Worm (Caenorhabditis elegans) whole organism, midembryonic: ENCODE data around the gene mvk-1.

Source experiments
- T22C8.4 ChIP-seq: fragments of 200-800 bp; sonication (Bioruptor generic); IDR thresholded peaks from 2 replicates; pipeline ENCODE4 v1.3.6; 2022; ENCODE audit warnings: missing genetic modification characterization, missing compliant biosample characterization
- cog-1 ChIP-seq: sonication (generic microtip); optimal IDR thresholded peaks from 2 replicates; lab custom pipeline; 2016; ENCODE audit warnings: missing genetic modification characterization, missing compliant biosample characterization
- flt-1 ChIP-seq: fragments of 200-800 bp; sonication (Bioruptor generic); IDR thresholded peaks from 2 replicates; pipeline ENCODE4 v1.3.6; 2022; ENCODE audit warnings: missing genetic modification characterization, missing compliant biosample characterization
- klf-2 ChIP-seq: fragments of 200-800 bp; sonication (Bioruptor generic); conservative IDR thresholded peaks from 2 replicates; pipeline ENCODE4 v1.3.6; 2022; ENCODE audit warnings: missing genetic modification reagents, missing genetic modification characterization, missing compliant biosample characterization
- med-1 ChIP-seq: sonication (generic microtip); optimal IDR thresholded peaks from 2 replicates; lab custom pipeline; 2017; ENCODE audit warnings: missing genetic modification characterization, mild to moderate bottlenecking, missing compliant biosample characterization, antibody characterized with exemption, missing genetic modification reagents; ENCODE audit not compliant: insufficient read depth
- ref-1 ChIP-seq: fragments of 200-800 bp; sonication (Bioruptor generic); conservative IDR thresholded peaks from 2 replicates; pipeline ENCODE4 v1.3.6; 2022; ENCODE audit warnings: missing genetic modification reagents, missing genetic modification characterization, missing compliant biosample characterization
- tab-1 ChIP-seq: fragments of 200-800 bp; sonication (Bioruptor generic); IDR thresholded peaks from 2 replicates; pipeline ENCODE4 v1.3.6; 2022; ENCODE audit warnings: missing genetic modification characterization, missing compliant biosample characterization
- ztf-23 ChIP-seq: fragments of 200-800 bp; sonication (Bioruptor generic); IDR thresholded peaks from 2 replicates; pipeline ENCODE4 v1.3.6; 2022; ENCODE audit warnings: missing genetic modification reagents, missing genetic modification characterization, missing compliant biosample characterization
- ztf-29 ChIP-seq: fragments of 200-800 bp; sonication (Bioruptor generic); IDR thresholded peaks from 2 replicates; pipeline ENCODE4 v1.3.6; 2022; ENCODE audit warnings: missing genetic modification reagents, missing genetic modification characterization, missing compliant biosample characterization

mvk-1 gene

DNA sequence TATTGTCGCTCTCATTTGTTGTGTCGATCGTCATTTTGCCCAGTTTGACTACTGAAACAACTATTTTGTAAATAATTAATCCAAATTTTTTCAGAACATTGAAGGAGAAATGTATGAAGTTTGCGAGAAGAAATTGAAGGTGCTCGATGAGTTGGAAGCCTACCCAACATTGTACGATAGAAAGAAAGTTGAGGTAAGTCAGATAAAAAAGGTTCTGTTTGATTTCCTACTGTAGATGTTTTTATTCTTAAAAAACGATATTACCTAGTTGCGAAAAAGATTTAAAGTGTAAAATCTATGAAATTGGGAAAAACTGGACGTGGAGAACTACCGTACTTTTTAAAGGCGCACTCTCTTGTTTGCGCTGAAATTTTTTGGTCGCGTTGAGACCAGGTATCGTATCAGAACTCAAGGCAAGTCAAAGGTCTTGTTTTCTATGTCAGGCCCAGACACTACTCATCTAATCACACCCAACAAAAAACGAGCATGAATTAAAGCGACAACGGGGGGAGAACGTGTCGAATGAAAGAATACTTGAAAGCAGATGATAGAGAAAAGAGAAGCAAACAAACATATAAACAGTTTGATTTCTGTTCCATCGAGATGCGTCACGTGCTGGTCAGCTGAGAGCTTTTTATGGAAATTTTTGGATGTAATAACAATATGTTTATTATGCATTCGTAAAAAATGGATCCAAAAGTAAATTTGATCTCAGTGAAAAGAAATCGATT, 32.6 kb upstream of the mvk-1 start, which contains the start of gene efk-1:
Gene efk-1 (minus strand): TSS at position 51 of the 731 bp plus-strand sequence.
- TF ChIP-seq tab-1 (no peak), ztf-23 (GFP tag; lab: Robert Waterston, UW) (no peak), cog-1 (tag; lab: Kevin White, UChicago) (no peak), ref-1 (GFP tag; lab: Robert Waterston, UW) (no peak)

ce11 chrIII:6166634-6167033, 30.6 kb upstream of the mvk-1 start:
- TF ChIP-seq ztf-23 (GFP tag; lab: Robert Waterston, UW) (no peak), ref-1 (GFP tag; lab: Robert Waterston, UW) (no peak), tab-1 (no peak), T22C8.4 (GFP tag; lab: Robert Waterston, UW) (no peak), flt-1 (GFP tag; lab: Robert Waterston, UW) (no peak), klf-2 (GFP tag; lab: Robert Waterston, UW) (no peak), med-1 (no peak), ztf-29 (GFP tag; lab: Robert Waterston, UW) (no peak), cog-1 (tag; lab: Kevin White, UChicago) (no peak)

ce11 chrIII:6165240-6165639, 29.2 kb upstream of the mvk-1 start:
- no peak for TF ChIP-seq cog-1 (tag; lab: Kevin White, UChicago)
- TF ChIP-seq ref-1 (GFP tag; lab: Robert Waterston, UW): no peak
- no peak for TF ChIP-seq ztf-23 (GFP tag; lab: Robert Waterston, UW)
- TF ChIP-seq flt-1 (GFP tag; lab: Robert Waterston, UW): no peak
- no peak for TF ChIP-seq med-1
- TF ChIP-seq ztf-29 (GFP tag; lab: Robert Waterston, UW): no peak
- TF ChIP-seq klf-2 (GFP tag; lab: Robert Waterston, UW): no peak
- TF ChIP-seq tab-1: no peak
- no peak for TF ChIP-seq T22C8.4 (GFP tag; lab: Robert Waterston, UW)

DNA sequence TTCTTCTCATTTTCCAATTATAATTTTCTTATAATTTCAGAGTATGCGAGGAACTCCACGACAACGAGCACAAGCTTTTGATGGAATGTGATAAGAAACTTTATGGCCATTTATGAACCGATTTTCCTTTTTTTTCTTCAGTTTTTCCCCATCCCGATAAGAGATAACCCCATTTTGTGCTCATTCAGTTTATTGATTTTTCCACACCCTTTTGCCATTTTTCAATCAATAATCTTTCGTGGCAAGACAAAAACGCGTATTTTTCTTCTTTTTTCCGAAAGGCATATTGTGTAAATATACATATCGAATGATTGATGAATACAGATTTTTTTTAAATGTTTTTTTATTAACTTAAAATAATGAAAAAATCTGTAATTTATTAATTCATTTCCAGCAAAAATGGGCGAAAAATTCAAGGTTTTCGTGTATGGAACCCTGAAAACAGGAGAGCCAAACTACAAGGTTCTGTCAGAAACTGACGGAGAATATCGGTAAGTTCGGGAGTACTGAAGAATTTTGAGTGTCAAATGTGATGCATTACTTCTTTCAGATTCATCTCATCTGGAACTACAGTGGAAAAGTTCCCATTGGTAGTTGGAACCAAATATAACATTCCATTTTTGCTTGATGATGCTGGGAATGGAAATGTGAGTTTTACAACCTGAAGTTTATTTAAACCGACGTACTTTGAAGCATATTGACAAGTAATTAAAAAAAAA, 28.3 kb upstream of the mvk-1 start, which contains the start of gene F42A10.9:
Gene F42A10.9 (plus strand): TSS at position 321 of the 719 bp plus-strand sequence.
- TF ChIP-seq med-1: no peak
- 0 out of 2 replicates have a peak, but pooled peaks have one; percentile 16 for TF ChIP-seq T22C8.4 (GFP tag; lab: Robert Waterston, UW)

DNA sequence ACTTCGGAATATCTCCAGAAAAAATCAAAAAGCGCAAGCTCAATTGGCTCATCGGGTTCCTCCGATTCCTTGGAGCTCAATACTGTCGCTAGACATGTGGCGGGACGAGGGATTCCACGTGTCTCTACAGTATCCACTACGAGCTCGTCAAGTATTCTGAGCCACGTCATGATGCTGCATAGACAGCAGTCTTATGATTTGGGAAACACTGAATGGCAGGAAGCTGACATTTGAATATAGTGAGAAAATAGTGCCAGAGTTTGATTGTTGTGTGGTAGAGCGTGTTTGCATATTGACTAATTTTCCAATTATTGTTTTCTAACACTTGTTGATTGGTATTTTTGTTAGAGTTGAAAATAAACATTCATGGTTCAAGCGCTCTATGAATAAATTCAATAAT, 27.3 kb upstream of the mvk-1 start:
- TF ChIP-seq tab-1 (no peak), klf-2 (GFP tag; lab: Robert Waterston, UW) (no peak), ztf-23 (GFP tag; lab: Robert Waterston, UW) (no peak), T22C8.4 (GFP tag; lab: Robert Waterston, UW) (no peak), flt-1 (GFP tag; lab: Robert Waterston, UW) (no peak), ztf-29 (GFP tag; lab: Robert Waterston, UW) (no peak), cog-1 (tag; lab: Kevin White, UChicago) (no peak), ref-1 (GFP tag; lab: Robert Waterston, UW) (no peak), med-1 (no peak)

DNA sequence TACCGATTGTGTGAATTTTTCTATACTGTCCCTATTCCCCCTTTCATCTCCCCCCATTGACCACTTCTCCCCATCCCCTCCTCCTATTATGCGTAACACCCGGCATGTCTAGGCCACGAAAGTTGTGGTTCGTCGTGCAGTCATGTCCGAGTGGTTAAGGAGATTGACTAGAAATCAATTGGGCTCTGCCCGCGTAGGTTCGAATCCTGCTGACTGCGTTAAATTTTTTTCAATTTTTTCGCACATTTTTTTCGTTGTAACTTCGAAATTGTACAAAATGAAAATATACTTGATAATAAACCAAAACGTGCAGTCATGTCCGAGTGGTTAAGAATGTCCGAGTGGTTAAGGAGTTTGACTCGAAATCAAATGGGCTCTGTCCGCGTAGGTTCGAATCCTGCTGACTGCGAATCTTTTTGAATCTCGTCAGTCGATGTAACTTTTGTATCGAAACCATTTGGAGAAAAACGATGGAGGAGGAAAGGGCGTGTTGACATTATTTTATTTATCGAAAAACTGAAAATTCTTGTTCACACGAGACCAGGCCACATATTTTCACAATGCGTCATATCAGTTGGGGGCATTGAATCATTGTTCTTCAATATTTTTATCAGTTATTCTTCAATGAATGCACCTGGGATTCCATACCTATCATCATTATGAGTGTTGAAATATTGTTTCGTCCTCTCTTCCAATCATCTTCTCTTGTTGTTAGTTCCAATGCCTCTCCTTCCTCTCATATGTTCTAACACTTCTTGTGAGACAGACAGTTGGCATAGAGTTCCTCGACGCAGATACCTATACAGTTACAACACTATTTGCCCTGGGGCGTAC, 22.8 kb upstream of the mvk-1 start, which contains the start of gene nfm-1:
Gene nfm-1 (plus strand): TSS at position 812 of the 834 bp plus-strand sequence.
- peak; percentile 89 for TF ChIP-seq cog-1 (tag; lab: Kevin White, UChicago)
- peak; percentile 96 for TF ChIP-seq flt-1 (GFP tag; lab: Robert Waterston, UW)
- TF ChIP-seq T22C8.4 (GFP tag; lab: Robert Waterston, UW): peak; percentile 90
- peak; percentile 89 for TF ChIP-seq ref-1 (GFP tag; lab: Robert Waterston, UW)
- TF ChIP-seq tab-1: peak; percentile 93
- peak; percentile 95 for TF ChIP-seq ztf-29 (GFP tag; lab: Robert Waterston, UW)
- TF ChIP-seq klf-2 (GFP tag; lab: Robert Waterston, UW): peak; percentile 88
- peak; percentile 95 for TF ChIP-seq ztf-23 (GFP tag; lab: Robert Waterston, UW)
- peak; percentile 60 for TF ChIP-seq med-1

ce11 chrIII:6157708-6158321, 21.7 kb upstream of the mvk-1 start, which contains the start of gene anmt-2:
anmt-2 (minus strand) TSS chrIII:6157758.
- TF ChIP-seq flt-1 (GFP tag; lab: Robert Waterston, UW): no peak
- TF ChIP-seq cog-1 (tag; lab: Kevin White, UChicago): no peak
- TF ChIP-seq ztf-29 (GFP tag; lab: Robert Waterston, UW): no peak
- TF ChIP-seq med-1: no peak
- TF ChIP-seq ref-1 (GFP tag; lab: Robert Waterston, UW): no peak
- TF ChIP-seq klf-2 (GFP tag; lab: Robert Waterston, UW): no peak

ce11 chrIII:6155787-6156186, 19.7 kb upstream of the mvk-1 start:
- TF ChIP-seq flt-1 (GFP tag; lab: Robert Waterston, UW): no peak
- TF ChIP-seq ztf-23 (GFP tag; lab: Robert Waterston, UW): no peak
- TF ChIP-seq med-1: no peak

DNA sequence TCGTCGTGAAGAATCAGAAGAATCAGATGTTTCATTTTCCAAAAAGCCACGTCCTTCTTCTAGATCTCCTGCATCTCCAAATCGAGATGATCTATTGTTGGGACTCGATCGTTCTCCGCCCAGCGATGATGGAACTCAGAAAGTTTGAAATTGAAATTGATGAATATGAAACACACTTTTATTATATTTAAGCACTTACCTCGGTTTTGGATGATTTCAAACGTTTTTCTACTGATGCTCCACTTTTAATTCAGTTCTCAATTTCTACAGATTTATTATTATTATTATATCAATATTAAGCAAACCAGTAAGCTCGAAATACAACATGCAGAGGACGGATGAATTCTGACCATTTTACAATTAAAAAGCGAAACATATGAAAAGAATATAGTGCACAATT, 18.5 kb upstream of the mvk-1 start:
- TF ChIP-seq med-1: no peak
- TF ChIP-seq ztf-29 (GFP tag; lab: Robert Waterston, UW): no peak
- no peak for TF ChIP-seq tab-1
- no peak for TF ChIP-seq klf-2 (GFP tag; lab: Robert Waterston, UW)
- no peak for TF ChIP-seq T22C8.4 (GFP tag; lab: Robert Waterston, UW)
- TF ChIP-seq flt-1 (GFP tag; lab: Robert Waterston, UW): no peak
- TF ChIP-seq cog-1 (tag; lab: Kevin White, UChicago): no peak
- TF ChIP-seq ztf-23 (GFP tag; lab: Robert Waterston, UW): no peak
